Fruit fly (Drosophila melanogaster) whole organism, pupa: ENCODE results near the gene kirre.

Experiments used
- CG14655 ChIP-seq: fragments of 200-800 bp; sonication (Bioruptor generic); optimal IDR thresholded peaks from 3 replicates; lab custom pipeline; 2017; ENCODE audit warnings: mild to moderate bottlenecking, missing biosample characterization, missing genetic modification reagents, missing genetic modification characterization
- CG32121 ChIP-seq: fragments of 200-800 bp; sonication (Bioruptor generic); IDR thresholded peaks from 2 replicates; pipeline ENCODE4 v1.3.6; 2022; ENCODE audit warnings: missing biosample characterization, missing genetic modification characterization
- CG4496 ChIP-seq: fragments of 200-800 bp; sonication (Bioruptor generic); IDR thresholded peaks from 3 replicates; pipeline ENCODE4 v1.3.6; 2022; ENCODE audit warnings: missing biosample characterization, missing genetic modification characterization
- CG8301 ChIP-seq: fragments of 200-800 bp; sonication (Bioruptor generic); optimal IDR thresholded peaks from 2 replicates; lab custom pipeline; 2018; ENCODE audit warnings: missing biosample characterization, mild to moderate bottlenecking, missing genetic modification characterization
- CG9948 ChIP-seq: fragments of 200-800 bp; sonication (Bioruptor generic); optimal IDR thresholded peaks from 2 replicates; lab custom pipeline; 2018; ENCODE audit warnings: missing biosample characterization, mild to moderate bottlenecking, missing genetic modification characterization, moderate library complexity
- D1 ChIP-seq: fragments of 200-800 bp; sonication (Bioruptor generic); optimal IDR thresholded peaks from 2 replicates; lab custom pipeline; 2018; ENCODE audit warnings: missing biosample characterization, mild to moderate bottlenecking, missing genetic modification characterization, moderate library complexity
- EcR ChIP-seq: fragments of 200-800 bp; sonication (Bioruptor generic); optimal IDR thresholded peaks from 3 replicates; lab custom pipeline; 2019; ENCODE audit warnings: missing biosample characterization, missing genetic modification characterization, mild to moderate bottlenecking, moderate library complexity, missing genetic modification reagents
- Ets98B ChIP-seq: fragments of 200-800 bp; sonication (Bioruptor generic); IDR thresholded peaks from 2 replicates; pipeline ENCODE4 v1.3.6; 2022; ENCODE audit warnings: missing biosample characterization, missing genetic modification characterization
- Pif1A ChIP-seq: fragments of 200-800 bp; sonication (Bioruptor generic); optimal IDR thresholded peaks from 3 replicates; lab custom pipeline; 2016; ENCODE audit warnings: missing biosample characterization, missing genetic modification characterization
- rn ChIP-seq: fragments of 200-800 bp; sonication (Bioruptor generic); IDR thresholded peaks from 2 replicates; pipeline ENCODE4 v1.3.6; 2022; ENCODE audit warnings: missing biosample characterization, missing genetic modification characterization

DNA sequence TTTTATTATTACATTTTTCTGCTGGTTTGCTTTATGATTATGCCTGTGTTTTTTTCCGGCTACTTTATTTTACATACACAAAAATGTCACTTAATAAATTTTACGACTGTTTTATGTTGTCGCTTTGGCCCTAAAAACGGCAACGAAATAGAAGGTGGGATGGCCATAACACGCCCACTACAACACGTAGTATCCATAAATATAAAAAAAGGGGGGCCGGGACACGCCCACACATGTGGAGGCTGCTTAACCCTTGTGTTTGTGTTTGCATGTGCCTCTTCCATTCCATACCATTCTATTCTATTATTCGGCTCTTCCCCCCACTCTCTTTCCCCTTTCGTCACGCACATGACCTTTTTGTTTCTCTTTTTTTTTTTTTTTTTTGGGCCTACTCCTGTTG is 71.5 kb downstream of the kirre start:
- TF ChIP-seq CG14655 (GFP tag; lab: Kevin White, UChicago) (no peak), rn (GFP tag; lab: Robert Waterston, UW) (no peak), D1 (tag; lab: Kevin White, UChicago) (no peak), CG8301 (tag; lab: Kevin White, UChicago) (no peak), CG32121 (GFP tag; lab: Robert Waterston, UW) (no peak), Ets98B (GFP tag; lab: Robert Waterston, UW) (no peak), CG4496 (no peak), CG9948 (tag; lab: Kevin White, UChicago) (no peak), Pif1A (GFP tag; lab: Kevin White, UChicago) (no peak), EcR (no peak)
